Worm (Caenorhabditis elegans) whole organism, dauer: ENCODE data around the gene ppt-1.
"Not testable (repeated sequence)": the region's sequence is repeated elsewhere in the genome, so short reads cannot be mapped to it uniquely, and the experiment has no call there.

Experiments used
- unc-62 ChIP-seq: sonication (generic microtip); optimal IDR thresholded peaks from 2 replicates; lab custom pipeline; 2017; ENCODE audit warnings: missing biosample characterization, missing genetic modification reagents, missing genetic modification characterization

Gene ppt-1

DNA sequence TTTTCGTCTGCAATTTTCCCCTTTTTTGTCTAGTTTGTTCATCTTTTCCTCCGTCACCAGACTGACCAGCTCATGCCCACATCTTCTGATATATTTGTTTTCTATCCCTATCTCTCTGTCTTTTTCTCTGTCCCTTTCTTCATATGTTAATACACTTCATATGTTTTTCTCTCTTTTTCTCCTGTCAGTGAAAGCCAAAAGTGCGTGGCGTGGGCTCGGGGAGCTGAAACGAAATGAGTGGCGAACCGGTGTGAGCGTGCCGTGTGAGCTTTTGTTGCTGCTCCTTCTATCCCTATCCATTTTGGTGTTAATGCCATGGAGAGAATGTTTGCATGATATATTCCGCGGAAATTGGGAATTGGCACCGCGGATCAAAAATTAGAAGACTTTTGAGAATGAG, 5.7 kb upstream of the ppt-1 start:
- TF ChIP-seq unc-62 (GFP tag; lab: Kevin White, UChicago), result no peak

DNA sequence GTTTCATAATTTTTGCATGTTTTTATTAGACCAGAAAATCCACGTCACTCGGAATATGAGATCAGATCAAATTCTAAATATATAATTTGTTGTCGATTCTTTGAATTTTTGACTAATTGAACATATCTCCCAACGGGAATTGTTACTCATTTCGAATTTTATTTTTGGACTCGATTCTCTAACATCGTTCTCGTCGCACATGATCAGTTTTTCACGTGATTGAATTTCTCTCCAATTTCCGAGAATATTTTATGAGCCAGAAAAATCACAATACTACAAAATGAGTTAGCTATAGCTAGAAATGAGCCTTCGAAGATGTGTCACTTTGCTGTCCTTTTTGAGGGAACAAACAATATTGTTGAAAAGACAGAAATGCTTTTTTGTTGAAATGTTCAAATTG, 4.6 kb upstream of the ppt-1 start:
- no peak for TF ChIP-seq unc-62 (GFP tag; lab: Kevin White, UChicago)

DNA sequence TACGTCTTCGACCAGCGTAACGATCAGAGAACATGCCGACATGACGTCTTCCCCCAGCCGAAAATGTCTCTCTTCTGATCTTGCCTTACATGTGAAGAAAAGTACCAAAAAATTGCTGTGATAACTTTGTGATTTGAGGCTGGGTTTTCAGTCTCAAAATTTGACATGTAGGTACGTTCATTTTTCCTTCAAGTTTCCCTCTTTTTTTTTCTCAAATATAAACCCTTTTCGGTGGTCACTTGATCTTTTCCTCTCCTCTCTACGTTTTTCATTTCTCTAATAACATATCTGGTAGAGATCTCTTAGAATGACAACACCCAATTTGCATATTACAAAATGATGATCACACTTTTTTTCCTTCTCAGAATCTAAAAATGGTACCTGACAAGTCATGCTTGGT, 4.2 kb downstream of the ppt-1 start, which contains the start of gene nhr-37:
nhr-37 (plus strand) TSS at position 301 of the 400 bp plus-strand sequence.
- no peak for TF ChIP-seq unc-62 (GFP tag; lab: Kevin White, UChicago)

DNA sequence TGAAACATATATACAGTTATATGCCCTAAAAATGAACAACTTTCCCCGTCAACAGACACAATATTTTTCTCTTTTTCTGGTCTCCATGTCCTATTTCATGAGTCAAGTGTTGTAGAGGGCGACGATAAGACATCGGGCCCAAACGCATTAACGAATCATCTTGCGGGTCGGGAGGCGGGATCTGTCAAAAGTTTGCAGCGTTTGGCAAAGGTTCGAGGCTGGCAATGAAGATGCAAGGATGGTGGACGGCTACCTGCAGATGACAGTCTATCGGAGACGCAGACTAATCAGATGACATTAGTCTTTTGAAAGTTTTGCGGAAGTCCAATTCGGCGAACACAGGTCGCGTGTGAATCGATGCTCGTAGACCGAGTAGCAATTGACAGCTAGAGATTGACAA, 5.3 kb downstream of the ppt-1 start:
- no peak for TF ChIP-seq unc-62 (GFP tag; lab: Kevin White, UChicago)

DNA sequence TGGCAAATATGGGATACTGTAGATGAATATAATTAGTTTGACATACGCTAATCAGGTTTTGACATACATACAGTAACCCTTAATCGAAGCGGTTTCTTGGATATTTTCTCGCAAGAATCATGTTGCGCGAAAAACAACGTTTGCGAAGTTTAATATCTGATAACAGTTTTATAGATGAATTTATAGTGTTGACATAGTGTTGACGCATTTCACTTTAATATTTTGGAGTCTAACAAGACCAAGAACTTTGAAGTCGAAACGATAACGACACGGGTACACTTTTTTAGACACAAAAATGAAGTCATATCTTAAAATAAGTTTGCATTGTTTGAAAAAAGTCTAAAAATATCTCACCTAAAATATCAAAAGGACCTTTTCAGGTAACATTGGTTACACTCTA, 9.8 kb downstream of the ppt-1 start:
- no peak for TF ChIP-seq unc-62 (GFP tag; lab: Kevin White, UChicago)

DNA sequence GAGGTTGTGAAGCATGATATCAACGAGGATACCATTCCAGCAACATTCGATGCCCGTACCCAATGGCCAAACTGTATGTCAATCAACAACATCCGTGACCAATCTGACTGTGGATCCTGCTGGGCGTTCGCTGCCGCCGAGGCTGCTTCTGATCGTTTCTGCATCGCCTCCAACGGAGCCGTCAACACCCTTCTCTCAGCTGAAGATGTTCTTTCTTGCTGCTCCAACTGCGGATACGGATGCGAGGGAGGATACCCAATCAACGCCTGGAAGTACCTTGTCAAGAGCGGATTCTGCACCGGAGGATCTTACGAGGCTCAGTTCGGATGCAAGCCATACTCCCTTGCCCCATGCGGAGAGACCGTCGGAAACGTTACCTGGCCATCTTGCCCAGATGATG, 11.2 kb downstream of the ppt-1 start:
- TF ChIP-seq unc-62 (GFP tag; lab: Kevin White, UChicago), result no peak

DNA sequence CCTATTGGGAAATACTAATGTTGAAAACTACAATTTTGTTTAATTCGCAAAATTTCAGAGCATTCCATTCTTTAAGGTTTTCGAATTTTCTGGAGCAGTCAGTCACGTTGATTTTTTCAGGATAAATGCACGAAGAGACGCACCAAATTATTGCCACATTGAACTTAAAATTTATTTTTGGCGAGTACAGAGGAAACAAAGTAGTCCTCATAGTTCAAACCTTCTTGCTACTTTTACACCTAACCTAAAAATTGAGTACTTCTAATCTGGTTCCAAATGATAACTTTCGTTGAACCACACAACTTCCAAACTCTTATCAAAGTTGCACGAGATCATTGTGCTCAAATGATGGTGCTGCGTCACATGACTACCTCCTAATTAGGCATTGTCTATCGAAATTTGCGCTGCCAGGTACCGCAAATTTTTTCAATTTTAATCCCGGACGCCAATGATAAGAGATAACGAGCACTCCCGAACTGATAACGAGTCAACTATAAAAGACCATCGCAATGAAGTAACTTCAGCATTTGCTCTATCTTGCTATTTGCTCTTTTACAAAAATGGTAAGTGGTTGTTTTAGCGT, 11.9 kb downstream of the ppt-1 start, which contains the start of gene cpr-4:
cpr-4 (plus strand) TSS at position 523 of the 583 bp plus-strand sequence.
- no peak for TF ChIP-seq unc-62 (GFP tag; lab: Kevin White, UChicago)

DNA sequence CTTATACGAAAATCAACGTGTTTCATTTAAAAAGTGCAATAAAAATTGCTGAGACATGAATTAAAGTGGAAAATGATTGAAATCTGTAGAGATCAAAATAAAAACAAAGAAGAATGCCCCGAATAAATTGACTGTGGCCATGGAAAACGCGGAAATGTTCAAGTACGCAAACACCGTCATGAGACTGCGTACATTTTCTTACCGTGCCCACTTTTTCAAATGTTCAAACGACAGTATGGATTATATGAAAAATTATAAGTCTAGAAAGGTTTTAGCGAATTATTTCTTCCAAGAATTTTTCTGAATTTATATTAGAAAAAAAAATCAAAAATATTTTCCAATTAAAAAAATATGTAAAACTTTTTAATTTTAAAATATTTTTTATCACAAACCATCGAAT, 14.6 kb downstream of the ppt-1 start:
- TF ChIP-seq unc-62 (GFP tag; lab: Kevin White, UChicago), result no peak

DNA sequence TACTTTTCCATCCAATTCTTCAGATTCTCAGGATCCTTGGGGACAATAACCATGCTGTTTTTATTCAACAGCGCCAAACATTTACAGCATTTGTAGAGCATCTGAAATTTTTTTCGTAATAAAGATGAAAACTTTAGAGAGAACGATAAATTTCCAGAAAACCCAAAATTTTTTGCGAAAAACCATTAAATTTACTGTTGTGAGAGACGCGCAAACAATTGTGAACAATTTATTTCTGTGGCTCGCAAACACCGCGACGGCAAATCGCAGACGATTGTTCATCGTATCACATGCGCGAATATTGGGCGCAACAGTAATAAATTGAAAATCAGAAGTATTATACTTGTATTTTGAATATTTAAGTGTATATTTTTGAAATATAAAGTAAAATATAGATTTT, 15.1 kb downstream of the ppt-1 start, which contains the start of gene gon-14:
gon-14 (minus strand) TSS at position 101 of the 400 bp plus-strand sequence.
- TF ChIP-seq unc-62 (GFP tag; lab: Kevin White, UChicago), result no peak

DNA sequence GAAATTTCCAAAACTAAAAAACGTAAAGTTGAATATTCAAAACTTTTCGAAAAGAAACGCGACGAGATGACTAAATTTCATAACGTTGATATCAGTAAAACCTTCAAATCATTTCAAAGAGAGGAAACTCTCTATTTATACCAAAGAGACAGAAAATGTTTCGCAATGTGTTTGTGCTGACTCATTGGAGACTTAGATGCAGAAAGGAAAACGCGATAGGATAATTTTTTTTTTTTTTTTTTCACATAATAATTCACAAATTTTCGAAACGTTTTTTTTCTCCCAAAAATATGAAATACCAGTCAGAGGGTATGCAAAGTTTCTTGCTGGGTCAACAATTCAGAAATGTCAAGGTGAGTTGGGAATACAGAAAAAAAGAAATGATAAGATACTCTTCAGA, 19.9 kb downstream of the ppt-1 start:
- no peak for TF ChIP-seq unc-62 (GFP tag; lab: Kevin White, UChicago)

DNA sequence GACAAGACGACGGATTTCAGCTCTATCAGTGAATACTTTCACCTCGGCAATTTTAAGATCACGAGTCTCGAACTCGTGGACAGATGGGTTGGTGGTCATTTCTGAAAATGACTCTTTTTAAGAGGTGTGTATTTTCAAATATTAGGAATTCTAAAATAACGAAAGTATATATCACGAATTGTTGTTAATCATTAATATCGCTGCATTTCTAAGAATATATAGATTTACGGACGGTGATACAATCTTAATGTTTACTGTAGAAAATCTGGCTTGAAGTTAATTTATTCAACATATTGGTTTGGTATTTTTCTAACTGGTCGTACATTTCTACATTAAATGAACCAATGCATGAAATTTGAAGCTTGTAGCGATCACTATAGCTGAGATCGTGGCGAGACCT, 20.9 kb downstream of the ppt-1 start, which contains the start of gene ZK1055.7:
ZK1055.7 (minus strand) TSS at position 101 of the 400 bp plus-strand sequence.
- TF ChIP-seq unc-62 (GFP tag; lab: Kevin White, UChicago), result no peak

DNA sequence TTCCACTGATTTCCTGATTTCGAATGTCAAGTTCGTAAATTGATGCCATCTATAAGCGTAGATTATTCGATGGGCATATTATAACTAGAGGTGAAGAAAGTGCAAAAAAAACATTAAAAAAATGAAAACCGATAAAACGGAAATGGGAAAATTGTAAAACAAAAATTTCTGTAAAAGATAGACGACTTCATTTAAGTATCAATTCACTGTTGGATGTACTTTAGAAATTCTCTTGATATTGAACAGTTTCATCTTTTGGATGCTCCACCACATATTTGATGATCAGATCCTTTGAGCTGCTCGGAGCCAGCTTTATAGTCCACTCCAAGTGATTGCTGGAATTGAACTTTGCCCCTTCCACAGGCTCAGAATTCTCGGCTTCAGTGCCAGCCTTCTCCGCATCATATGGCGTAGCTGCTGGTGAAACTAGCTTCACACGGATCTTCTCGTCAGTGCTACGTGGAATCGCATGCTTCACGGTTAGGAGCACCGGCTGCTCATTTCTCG, 23.5 kb downstream of the ppt-1 start, which contains the start of gene ZK1055.6:
ZK1055.6 (minus strand) TSS at position 51 of the 507 bp plus-strand sequence.
- TF ChIP-seq unc-62 (GFP tag; lab: Kevin White, UChicago), result no peak

DNA sequence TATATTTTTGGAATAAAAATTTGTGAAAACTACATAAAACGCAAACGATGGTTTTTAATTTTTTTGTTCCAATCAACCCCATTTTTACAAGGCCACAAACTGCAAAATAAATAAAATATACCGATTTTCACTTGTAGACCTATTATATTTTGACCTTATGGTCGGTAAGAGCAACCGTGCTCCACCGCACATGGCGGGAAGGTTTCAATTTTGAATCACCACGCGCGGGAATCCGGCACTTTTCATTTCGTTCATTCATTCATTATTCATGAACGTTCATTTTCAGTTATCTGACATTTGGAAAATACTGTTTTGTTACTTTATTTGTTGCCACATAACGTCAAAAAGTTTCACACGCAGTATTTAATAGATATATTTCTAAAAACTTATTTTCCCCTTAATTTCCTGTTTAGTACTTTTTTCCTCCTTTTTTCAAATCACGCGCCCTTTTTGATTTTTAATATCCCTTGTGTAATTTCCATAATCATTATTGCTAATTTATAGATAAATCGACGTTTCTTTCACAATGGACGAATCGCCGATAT, 32.4 kb downstream of the ppt-1 start, which contains the start of gene hcp-1:
hcp-1 (plus strand) TSS at position 495 of the 545 bp plus-strand sequence.
- TF ChIP-seq unc-62 (GFP tag; lab: Kevin White, UChicago), result no peak

DNA sequence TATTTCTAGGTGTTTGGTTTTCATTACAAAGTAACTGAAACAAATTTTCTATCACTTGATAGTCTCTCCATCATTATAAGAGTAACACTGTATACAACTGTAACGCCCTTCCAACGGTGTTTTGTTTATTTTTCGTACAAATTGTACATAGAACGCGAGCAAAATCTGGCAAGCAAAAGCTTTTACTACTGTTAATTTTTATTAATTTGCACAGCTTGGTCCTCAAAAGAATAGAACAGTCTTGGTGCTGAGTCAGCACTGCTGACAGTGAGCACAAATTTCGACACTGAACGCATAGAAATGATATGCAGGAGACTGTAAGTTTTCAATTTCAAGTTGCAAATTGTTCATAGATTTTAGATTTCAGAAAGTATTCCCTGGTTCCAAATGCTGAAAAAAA, 35.9 kb downstream of the ppt-1 start, which contains the start of gene ZK1055.2:
ZK1055.2 (plus strand) TSS at position 301 of the 400 bp plus-strand sequence.
- TF ChIP-seq unc-62 (GFP tag; lab: Kevin White, UChicago), result no peak

DNA sequence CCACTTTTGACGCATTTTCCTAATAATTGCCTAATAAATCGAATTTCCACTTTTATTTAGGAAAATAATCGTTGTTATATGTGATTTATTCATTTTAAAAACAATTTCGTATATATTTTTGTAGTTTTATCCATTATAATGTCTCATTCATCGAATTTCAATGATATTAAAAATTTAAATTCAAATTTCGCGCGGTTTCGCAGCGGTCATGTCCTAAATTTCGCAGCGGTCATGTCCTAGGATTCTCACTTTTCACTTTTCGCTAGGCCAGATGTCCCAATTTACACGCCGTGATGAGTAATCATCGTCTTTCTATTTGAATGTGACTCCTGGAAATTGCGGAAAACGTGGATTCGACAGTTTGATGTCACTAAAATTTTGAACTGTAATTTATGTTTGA, 44.4 kb downstream of the ppt-1 start, which contains the start of gene ZK1055.4:
ZK1055.4 (plus strand) TSS at position 301 of the 400 bp plus-strand sequence.
- not testable (repeated sequence) for TF ChIP-seq unc-62 (GFP tag; lab: Kevin White, UChicago)

DNA sequence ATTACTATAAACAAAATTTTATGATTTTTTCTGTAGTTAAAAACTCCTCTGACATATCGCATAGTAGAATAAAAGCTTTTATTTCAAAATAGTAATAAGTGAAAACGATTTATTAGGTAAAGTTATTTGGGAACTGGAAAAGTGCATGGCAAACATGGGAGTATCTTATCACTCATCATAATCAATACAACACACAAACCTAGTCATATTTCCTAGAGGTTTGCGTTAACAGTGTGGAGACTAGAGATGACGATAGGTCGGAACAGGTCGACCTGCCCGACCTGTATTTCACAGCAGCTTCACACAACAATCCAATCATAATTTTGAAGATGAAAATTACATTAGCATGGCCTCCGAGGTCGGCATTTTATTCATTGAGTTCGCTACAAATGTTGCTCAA, 46.2 kb downstream of the ppt-1 start, which contains the start of gene EGAP9.3:
EGAP9.3 (minus strand) TSS at position 131 of the 400 bp plus-strand sequence.
- no peak for TF ChIP-seq unc-62 (GFP tag; lab: Kevin White, UChicago)
